Fruit fly (Drosophila melanogaster): ENCODE results near the gene CG5973.
A peak's percentile ranks its signal among the peaks of the same experiment; 100 is the strongest.

CG5973 gene

DNA sequence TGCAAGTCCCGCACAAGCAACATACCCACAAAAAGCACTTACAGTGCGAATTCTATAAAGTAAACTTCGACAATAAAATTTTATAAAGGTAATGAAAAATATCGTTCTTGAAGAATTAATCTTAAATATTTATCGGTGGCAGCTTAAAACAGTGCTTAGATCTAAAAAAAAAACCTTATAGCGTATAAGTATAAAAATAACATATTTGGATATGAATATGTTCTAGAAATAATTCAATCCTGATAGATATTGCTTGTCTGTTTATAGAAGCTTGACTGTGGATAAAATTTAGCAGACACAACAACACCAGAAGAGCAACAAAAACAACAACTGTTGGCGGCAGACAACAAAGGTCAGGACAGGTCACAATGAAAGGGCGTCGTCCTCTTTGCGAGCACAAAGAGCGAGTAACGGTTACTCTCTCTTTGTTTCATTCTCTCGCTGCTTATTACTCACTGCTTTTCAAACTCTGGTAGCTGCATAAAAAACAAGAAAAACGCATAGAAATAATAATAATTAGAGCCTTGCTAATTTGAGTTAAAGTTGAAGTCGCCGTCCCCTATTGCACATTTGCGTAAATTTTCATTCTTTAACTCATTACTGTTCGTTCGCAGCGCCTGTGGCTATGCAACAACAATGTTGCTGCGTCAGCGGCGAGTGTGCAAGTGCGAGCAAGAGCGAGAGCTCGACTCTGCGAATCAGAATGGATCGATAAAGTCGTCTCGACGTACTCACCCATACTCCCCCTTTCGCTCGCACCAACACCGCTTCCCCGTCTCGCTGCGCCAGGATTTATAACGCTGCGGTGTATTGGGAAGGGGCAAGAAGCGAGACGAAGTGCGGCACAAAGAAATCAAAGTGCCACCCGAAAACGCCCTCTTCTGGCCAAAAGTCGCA, 17.6 kb upstream of the CG5973 start (continued):
- TF ChIP-seq Rel (GFP tag; optimal IDR thresholded peaks at IDR 0.05) (no peak), Rel (tag; optimal IDR thresholded peaks at IDR 0.05) (peak; percentile 87), N (GFP tag; optimal IDR thresholded peaks at IDR 0.05) (no peak), br (GFP tag; optimal IDR thresholded peaks at IDR 0.05) (peak; percentile 80)

DNA sequence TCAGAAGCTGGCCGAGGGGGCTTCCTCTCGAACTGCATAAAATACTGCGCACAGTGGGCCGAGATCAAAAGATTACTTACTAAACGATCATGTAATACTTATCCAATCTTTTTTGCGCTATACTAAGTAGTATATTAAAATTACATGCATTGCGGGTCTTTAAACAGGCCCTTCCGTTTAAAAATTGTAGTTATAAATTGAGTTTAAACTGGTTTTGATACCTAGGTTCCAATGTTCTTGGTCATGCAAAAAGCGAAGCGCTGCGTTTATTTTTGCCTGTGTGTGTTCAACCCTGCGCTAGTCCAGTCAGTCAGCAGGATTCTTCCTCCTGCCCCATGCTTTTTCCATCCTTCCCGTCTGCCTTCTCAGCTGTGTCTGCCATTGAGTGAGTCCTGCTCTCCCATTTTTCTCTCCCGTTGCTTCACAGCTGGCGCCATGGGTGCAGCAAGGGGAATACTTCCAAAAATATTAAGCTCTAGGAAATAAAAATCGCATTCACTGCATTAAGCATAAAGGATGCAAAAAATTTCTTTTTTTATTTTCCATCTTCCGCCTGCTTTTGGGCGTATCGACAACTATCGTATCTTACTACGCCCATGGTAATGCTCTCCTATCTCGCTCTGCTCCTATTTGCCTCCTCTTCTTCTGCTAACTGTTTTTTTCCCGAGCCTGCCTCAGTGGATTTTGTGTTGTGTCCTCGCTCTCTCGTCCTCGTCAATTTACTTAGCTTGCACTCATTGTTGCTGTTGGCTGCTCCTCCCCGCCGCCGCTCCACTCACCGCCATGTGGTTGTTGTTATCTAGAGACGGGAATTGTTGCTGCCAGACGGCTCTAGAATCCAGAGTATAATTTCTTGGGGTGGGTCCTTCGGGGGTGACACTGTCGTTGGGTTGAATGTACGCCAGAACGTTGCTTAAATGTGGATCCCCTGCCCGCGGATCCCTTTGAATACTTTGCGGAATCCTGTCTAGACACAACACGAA, 16.7 kb upstream of the CG5973 start:
- peak; percentile 90 for TF ChIP-seq h (GFP tag; optimal IDR thresholded peaks at IDR 0.05)
- no peak for TF ChIP-seq dsf (GFP tag; optimal IDR thresholded peaks at IDR 0.05; ENCODE audit: borderline replicate concordance)
- TF ChIP-seq psq (GFP tag; optimal IDR thresholded peaks at IDR 0.05): peak; percentile 66
- TF ChIP-seq OdsH (GFP tag; optimal IDR thresholded peaks at IDR 0.05): peak; percentile 88
- peak; percentile 24 for TF ChIP-seq Rel (GFP tag; optimal IDR thresholded peaks at IDR 0.05)
- TF ChIP-seq Rel (tag; optimal IDR thresholded peaks at IDR 0.05): peak; percentile 24
- TF ChIP-seq CrebA (GFP tag; optimal IDR thresholded peaks at IDR 0.05; ENCODE audit: borderline replicate concordance): no peak
- no peak for TF ChIP-seq Dif (GFP tag; optimal IDR thresholded peaks at IDR 0.05; ENCODE audit: partially characterized antibody)
- TF ChIP-seq tai (GFP tag; optimal IDR thresholded peaks at IDR 0.05): peak; percentile 67
- no peak for TF ChIP-seq Vsx2 (GFP tag; optimal IDR thresholded peaks at IDR 0.05; ENCODE audit: partially characterized antibody)
- peak; percentile 89 for TF ChIP-seq fru (GFP tag; optimal IDR thresholded peaks at IDR 0.05)
- peak; percentile 87 for TF ChIP-seq Sp1 (GFP tag; optimal IDR thresholded peaks at IDR 0.05)
- TF ChIP-seq Mio (GFP tag; optimal IDR thresholded peaks at IDR 0.05): no peak
- no peak for TF ChIP-seq pan (optimal IDR thresholded peaks at IDR 0.05)
- TF ChIP-seq dl (GFP tag; optimal IDR thresholded peaks at IDR 0.05; ENCODE audit: insufficient read depth in 1 of 2, partially characterized antibody in 2 of 2): peak in 1 of 2 experiments; percentile 1
- TF ChIP-seq ey (GFP tag; optimal IDR thresholded peaks at IDR 0.05): peak; percentile 91
- TF ChIP-seq CG32264 (GFP tag; optimal IDR thresholded peaks at IDR 0.05): peak; percentile 85
- TF ChIP-seq CG9705 (GFP tag; optimal IDR thresholded peaks at IDR 0.05): no peak
- TF ChIP-seq GATAd (GFP tag; optimal IDR thresholded peaks at IDR 0.05): no peak
- peak; percentile 37 for TF ChIP-seq Hr83 (GFP tag; optimal IDR thresholded peaks at IDR 0.05; ENCODE audit: poor library complexity, severe bottlenecking)
- peak; percentile 88 for TF ChIP-seq woc (GFP tag; optimal IDR thresholded peaks at IDR 0.05)
- peak; percentile 90 for TF ChIP-seq br (GFP tag; optimal IDR thresholded peaks at IDR 0.05)
- no peak for TF ChIP-seq lola (GFP tag; optimal IDR thresholded peaks at IDR 0.05)
- no peak for TF ChIP-seq Myc (optimal IDR thresholded peaks at IDR 0.05)
- peak; percentile 49 for TF ChIP-seq sv (GFP tag; optimal IDR thresholded peaks at IDR 0.05)
- TF ChIP-seq Hr78 (GFP tag; optimal IDR thresholded peaks at IDR 0.05): no peak
- no peak for TF ChIP-seq brk (GFP tag; optimal IDR thresholded peaks at IDR 0.05)
- TF ChIP-seq dmrt93B (GFP tag; optimal IDR thresholded peaks at IDR 0.05): peak; percentile 65
- TF ChIP-seq Hnf4 (GFP tag; optimal IDR thresholded peaks at IDR 0.05): peak; percentile 80
- no peak for TF ChIP-seq Abd-B (GFP tag; optimal IDR thresholded peaks at IDR 0.05)
- peak; percentile 78 for TF ChIP-seq rgr (GFP tag; optimal IDR thresholded peaks at IDR 0.05)
- no peak for TF ChIP-seq jim (GFP tag; optimal IDR thresholded peaks at IDR 0.05)
- no peak for TF ChIP-seq N (GFP tag; optimal IDR thresholded peaks at IDR 0.05)
- peak; percentile 28 for TF ChIP-seq Dfd (GFP tag; optimal IDR thresholded peaks at IDR 0.05)
- TF ChIP-seq sage (GFP tag; optimal IDR thresholded peaks at IDR 0.05): peak; percentile 73
- peak in 1 of 2 experiments; percentile 89 for TF ChIP-seq foxo (GFP tag; optimal IDR thresholded peaks at IDR 0.05)
- no peak for TF ChIP-seq usp (GFP tag; optimal IDR thresholded peaks at IDR 0.05)
- peak; percentile 45 for TF ChIP-seq Jra (GFP tag; optimal IDR thresholded peaks at IDR 0.05)
- peak; percentile 66 for TF ChIP-seq HLH106 (tag; optimal IDR thresholded peaks at IDR 0.05)
